Worm (Caenorhabditis elegans) whole organism, L3 larva: ENCODE data around the gene T20D4.11.

ENCODE experiments used
- R02D3.7 ChIP-seq: fragments of 150-350 bp; optimal IDR thresholded peaks from 2 replicates; lab custom pipeline; 2014; ENCODE audit warnings: missing biosample characterization, missing genetic modification characterization
- aly-2 ChIP-seq: fragments of 150-350 bp; optimal IDR thresholded peaks from 2 replicates; lab custom pipeline; 2014; ENCODE audit warnings: missing biosample characterization, missing genetic modification characterization
- nhr-11 ChIP-seq: fragments of 150-350 bp; optimal IDR thresholded peaks from 2 replicates; lab custom pipeline; 2014; ENCODE audit warnings: missing biosample characterization, missing genetic modification characterization
- nhr-23 ChIP-seq: fragments of 150-350 bp; optimal IDR thresholded peaks from 2 replicates; lab custom pipeline; 2014; ENCODE audit warnings: missing biosample characterization, missing genetic modification reagents, missing genetic modification characterization

DNA sequence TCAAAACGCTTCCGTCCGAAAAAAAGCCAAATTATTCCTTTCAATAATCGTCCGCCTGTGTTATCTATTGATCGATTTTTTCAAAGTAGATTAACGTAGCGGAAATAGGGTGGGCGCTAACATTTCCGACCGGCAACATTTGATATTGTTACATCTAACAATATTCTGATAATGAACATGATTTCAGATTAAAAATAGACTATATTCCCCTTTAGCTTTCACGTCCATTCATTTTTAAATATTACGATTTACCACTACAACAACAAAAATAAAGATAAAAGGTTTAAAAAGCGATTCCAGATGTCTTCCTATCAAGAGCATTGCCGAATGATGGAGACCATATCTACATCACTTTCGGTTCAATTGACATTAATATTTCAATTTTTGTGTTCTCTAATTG lies 27.6 kb downstream of the T20D4.11 start, which contains the start of gene srab-22:
- TF ChIP-seq R02D3.7 (tag; lab: Kevin White, UChicago), result no peak
- TF ChIP-seq aly-2 (tag; lab: Kevin White, UChicago), result no peak
- no peak for TF ChIP-seq nhr-23 (tag; lab: Kevin White, UChicago)
- no peak for TF ChIP-seq nhr-11 (tag; lab: Kevin White, UChicago)
